Worm (Caenorhabditis elegans) whole organism, L4 larva: ENCODE results near the gene K01A2.10.

ENCODE experiments used
- Y105C5A.15 ChIP-seq: fragments of 200-800 bp; sonication (Bioruptor generic); IDR thresholded peaks from 2 replicates; pipeline ENCODE4 v1.3.6; 2022; ENCODE audit warnings: missing genetic modification characterization, missing compliant biosample characterization
- ceh-62 ChIP-seq: sonication (generic microtip); optimal IDR thresholded peaks from 2 replicates; lab custom pipeline; 2017; ENCODE audit warnings: missing biosample characterization, missing genetic modification characterization
- snpc-4 ChIP-seq: fragments of 150-350 bp; optimal IDR thresholded peaks from 2 replicates; lab custom pipeline; 2014; ENCODE audit warnings: missing biosample characterization, missing genetic modification characterization

DNA sequence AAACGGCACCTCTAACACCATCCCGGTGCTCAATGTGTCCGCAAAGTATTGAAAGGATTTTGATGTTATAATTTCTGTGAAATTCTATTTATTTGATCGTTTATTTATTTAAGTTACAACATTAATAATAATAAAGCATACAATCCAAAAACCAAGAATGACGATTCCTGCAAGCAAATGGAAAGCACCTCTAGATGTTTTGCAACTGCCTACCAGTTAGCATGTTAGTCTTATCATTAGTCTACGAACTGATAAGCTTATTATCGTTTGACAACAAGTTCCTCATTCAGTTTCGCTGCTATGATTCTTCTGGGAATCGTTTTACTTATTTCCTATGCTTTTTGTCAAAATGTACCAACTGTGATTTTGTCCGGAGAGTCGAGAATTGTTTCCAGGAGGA is 23.2 kb downstream of the K01A2.10 start, which contains the start of gene K01A2.6:
- TF ChIP-seq snpc-4 (tag; lab: Kevin White, UChicago): no peak
- TF ChIP-seq Y105C5A.15 (GFP tag; lab: Robert Waterston, UW): no peak
- TF ChIP-seq ceh-62 (tag; lab: Kevin White, UChicago): no peak
